Fruit fly (Drosophila melanogaster): ENCODE measurements around the gene ATPsynbetaL.

ATPsynbetaL gene

DNA sequence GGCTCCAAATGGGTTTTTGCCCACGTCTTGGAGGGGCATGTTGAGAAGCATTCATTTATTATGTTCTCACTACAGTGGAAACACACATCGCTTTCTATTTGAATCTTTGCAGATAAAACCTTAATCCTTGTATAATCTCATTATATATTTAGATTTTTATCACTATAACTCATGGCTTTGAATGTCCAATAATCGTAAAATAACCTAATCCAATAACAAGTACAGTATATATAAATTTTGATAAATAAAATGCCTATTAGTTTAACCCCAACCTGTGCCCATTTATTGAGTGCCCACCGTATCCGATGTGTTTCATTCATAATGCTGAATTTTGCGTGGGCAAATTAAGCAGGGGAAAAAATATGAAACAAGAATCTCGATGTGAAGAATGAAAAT, 48.9 kb downstream of the ATPsynbetaL start (continued):
- TF ChIP-seq Jarid2 (GFP tag; optimal IDR thresholded peaks at IDR 0.05) (no peak), usp (GFP tag; optimal IDR thresholded peaks at IDR 0.05) (no peak), CG15269 (tag; optimal IDR thresholded peaks at IDR 0.05) (peak; percentile 62), CG12391 (tag; optimal IDR thresholded peaks at IDR 0.05) (no peak), btn (GFP tag; optimal IDR thresholded peaks at IDR 0.05) (no peak), CG1832 (GFP tag; optimal IDR thresholded peaks at IDR 0.05) (no peak), CG7271 (tag; optimal IDR thresholded peaks at IDR 0.05) (no peak), CG4820 (GFP tag; optimal IDR thresholded peaks at IDR 0.05) (no peak), YL-1 (GFP tag; optimal IDR thresholded peaks at IDR 0.05) (no peak), run (tag; optimal IDR thresholded peaks at IDR 0.05) (no peak), CG34376 (GFP tag; optimal IDR thresholded peaks at IDR 0.05) (peak; percentile 16), pum (GFP tag; optimal IDR thresholded peaks at IDR 0.05) (no peak), da (GFP tag; optimal IDR thresholded peaks at IDR 0.05) (no peak), CG14441 (GFP tag; IDR thresholded peaks at IDR 0.05) (no peak), Fer2 (tag; optimal IDR thresholded peaks at IDR 0.05) (peak; percentile 19), salm (tag; optimal IDR thresholded peaks at IDR 0.05) (no peak), Poxn (GFP tag; IDR thresholded peaks at IDR 0.05) (no peak), CG10366 (GFP tag; IDR thresholded peaks at IDR 0.05) (no peak), Med (GFP tag) (peak; percentile 56), grn (GFP tag; optimal IDR thresholded peaks at IDR 0.05) (no peak), CG10209 (GFP tag; optimal IDR thresholded peaks at IDR 0.05) (peak; percentile 29), dan (GFP tag; IDR thresholded peaks at IDR 0.05) (no peak), pb (GFP tag; optimal IDR thresholded peaks at IDR 0.05) (no peak), mam (GFP tag; optimal IDR thresholded peaks at IDR 0.05) (no peak), CG11456 (GFP tag; IDR thresholded peaks at IDR 0.05) (no peak), zfh2 (GFP tag; optimal IDR thresholded peaks at IDR 0.05) (peak; percentile 9), sr (GFP tag; IDR thresholded peaks at IDR 0.05) (peak; percentile 37; the same call in 1 of the 3 replicates), chn (GFP tag; optimal IDR thresholded peaks at IDR 0.05) (no peak), ro (GFP tag; IDR thresholded peaks at IDR 0.05) (no peak), Max (GFP tag; optimal IDR thresholded peaks at IDR 0.05) (no peak), vnd (GFP tag; IDR thresholded peaks at IDR 0.05; ENCODE audit: partially characterized antibody) (no peak), her (GFP tag; optimal IDR thresholded peaks at IDR 0.05) (no peak), CG18476 (GFP tag; optimal IDR thresholded peaks at IDR 0.05) (peak; percentile 1), CG10959 (GFP tag; IDR thresholded peaks at IDR 0.05) (no peak), CG7839 (tag; optimal IDR thresholded peaks at IDR 0.05) (peak; percentile 64), Hand (GFP tag; optimal IDR thresholded peaks at IDR 0.05) (peak; percentile 28), B-H1 (GFP tag; IDR thresholded peaks at IDR 0.05) (no peak), CG18599 (GFP tag; optimal IDR thresholded peaks at IDR 0.05) (peak; percentile 31), NC2α (GFP tag; optimal IDR thresholded peaks at IDR 0.05) (no peak), psq (GFP tag; optimal IDR thresholded peaks at IDR 0.05) (no peak), z (GFP tag; IDR thresholded peaks at IDR 0.05) (no peak), H2.0 (GFP tag; IDR thresholded peaks at IDR 0.05) (no peak), Mad (GFP tag; optimal IDR thresholded peaks at IDR 0.05) (no peak), CG9437 (GFP tag; optimal IDR thresholded peaks at IDR 0.05) (peak; percentile 19), Vsx1 (GFP tag; optimal IDR thresholded peaks at IDR 0.05) (peak; percentile 27), CG7786 (GFP tag; optimal IDR thresholded peaks at IDR 0.05) (no peak), CG2120 (GFP tag; optimal IDR thresholded peaks at IDR 0.05) (peak; percentile 71), CG1529 (GFP tag; optimal IDR thresholded peaks at IDR 0.05) (no peak), CG3847 (GFP tag; IDR thresholded peaks at IDR 0.05) (0 out of 2 replicates have a peak, but pooled peaks have one; percentile 26), hb (GFP tag; IDR thresholded peaks at IDR 0.05; ENCODE audit: partially characterized antibody) (no peak), CG10147 (GFP tag; optimal IDR thresholded peaks at IDR 0.05) (no peak), CG8089 (GFP tag; optimal IDR thresholded peaks at IDR 0.05) (no peak)

All from whole organism, embryonic.